Fruit fly (Drosophila melanogaster) whole organism, larva: ENCODE results near the gene CG10469.

ENCODE experiments used
- noc ChIP-seq: fragments of 200-800 bp; sonication (Bioruptor generic); optimal IDR thresholded peaks from 3 replicates; lab custom pipeline; 2019; ENCODE audit warnings: missing biosample characterization, mild to moderate bottlenecking, missing genetic modification characterization, moderate library complexity

The CG10469 gene

dm6 chr3L:6115505-6115904, 22.4 kb upstream of the CG10469 start:
- no peak for TF ChIP-seq noc (tag; lab: Kevin White, UChicago)

- no peak for TF ChIP-seq noc (tag; lab: Kevin White, UChicago)
Measured at dm6 chr3L:6111458-6111857, 18.3 kb upstream of the CG10469 start.

- TF ChIP-seq noc (tag; lab: Kevin White, UChicago): no peak
Measured at dm6 chr3L:6110673-6111449, 17.7 kb upstream of the CG10469 start.

- no peak for TF ChIP-seq noc (tag; lab: Kevin White, UChicago)
Measured at dm6 chr3L:6108264-6109060, 15.3 kb upstream of the CG10469 start.

dm6 chr3L:6106717-6107116, 13.6 kb upstream of the CG10469 start:
- no peak for TF ChIP-seq noc (tag; lab: Kevin White, UChicago)

dm6 chr3L:6105435-6105834, 12.3 kb upstream of the CG10469 start:
- no peak for TF ChIP-seq noc (tag; lab: Kevin White, UChicago)

dm6 chr3L:6104551-6104950, 11.4 kb upstream of the CG10469 start:
- TF ChIP-seq noc (tag; lab: Kevin White, UChicago): no peak

dm6 chr3L:6103658-6104057, 10.5 kb upstream of the CG10469 start:
- no peak for TF ChIP-seq noc (tag; lab: Kevin White, UChicago)

- TF ChIP-seq noc (tag; lab: Kevin White, UChicago): no peak
Measured at dm6 chr3L:6097270-6097669, 4.2 kb upstream of the CG10469 start, which contains the start of gene Ets65A. Gene Ets65A, plus strand, starts transcription at chr3L:6097617.

dm6 chr3L:6094697-6095096, 1.6 kb upstream of the CG10469 start, which contains the start of the genes CG10467 and loj:
Gene CG10467, minus strand, starts transcription at chr3L:6094747.
Gene loj, plus strand, starts transcription at chr3L:6094987.
- TF ChIP-seq noc (tag; lab: Kevin White, UChicago): peak; percentile 92

- no peak for TF ChIP-seq noc (tag; lab: Kevin White, UChicago)
Measured at dm6 chr3L:6085988-6086387, 7.1 kb downstream of the CG10469 start.

dm6 chr3L:6085157-6085556, 8.0 kb downstream of the CG10469 start:
- no peak for TF ChIP-seq noc (tag; lab: Kevin White, UChicago)

- TF ChIP-seq noc (tag; lab: Kevin White, UChicago): no peak
Measured at dm6 chr3L:6084446-6084845, 8.7 kb downstream of the CG10469 start.

- TF ChIP-seq noc (tag; lab: Kevin White, UChicago): no peak
Measured at dm6 chr3L:6082561-6082960, 10.6 kb downstream of the CG10469 start, which contains the start of gene CG13293. Gene CG13293, plus strand, starts transcription at chr3L:6082883.

dm6 chr3L:6076429-6076828, 16.7 kb downstream of the CG10469 start, which contains the start of gene ssp6:
Gene ssp6, plus strand, starts transcription at chr3L:6076722.
- no peak for TF ChIP-seq noc (tag; lab: Kevin White, UChicago)

- peak; percentile 60 for TF ChIP-seq noc (tag; lab: Kevin White, UChicago)
Measured at dm6 chr3L:6074975-6075692, 18.0 kb downstream of the CG10469 start, which contains the start of the genes CG13295 and CG6610. Gene CG13295, minus strand, starts transcription at chr3L:6075245. Gene CG6610, plus strand, starts transcription at chr3L:6075536.
